Worm (Caenorhabditis elegans) whole organism, L1 larva: ENCODE data around the gene str-190.

Experiments
- C16A3.4 ChIP-seq: fragments of 150-350 bp; optimal IDR thresholded peaks from 2 replicates; lab custom pipeline; 2014; ENCODE audit warnings: missing biosample characterization, missing genetic modification characterization
- F16B12.6 ChIP-seq: fragments of 150-350 bp; optimal IDR thresholded peaks from 2 replicates; lab custom pipeline; 2014; ENCODE audit warnings: missing biosample characterization, missing genetic modification characterization
- Y116A8C.19 ChIP-seq: sonication (generic microtip); optimal IDR thresholded peaks from 2 replicates; lab custom pipeline; 2016; ENCODE audit warnings: missing compliant biosample characterization, missing genetic modification characterization, borderline replicate concordance
- aha-1 ChIP-seq: fragments of 150-350 bp; optimal IDR thresholded peaks from 2 replicates; lab custom pipeline; 2014; ENCODE audit warnings: missing biosample characterization, missing genetic modification characterization
- alr-1 ChIP-seq: fragments of 200-800 bp; sonication (Bioruptor generic); optimal IDR thresholded peaks from 2 replicates; lab custom pipeline; 2018; ENCODE audit warnings: borderline replicate concordance, mild to moderate bottlenecking, missing genetic modification characterization, missing compliant biosample characterization
- aly-2 ChIP-seq: fragments of 150-350 bp; optimal IDR thresholded peaks from 2 replicates; lab custom pipeline; 2014; ENCODE audit warnings: missing biosample characterization, missing genetic modification characterization
- ama-1 ChIP-seq: fragments of 150-350 bp; optimal IDR thresholded peaks from 2 replicates; lab custom pipeline; 2014
- ceh-8 ChIP-seq: fragments of 200-800 bp; sonication (Bioruptor generic); optimal IDR thresholded peaks from 2 replicates; lab custom pipeline; 2018; ENCODE audit warnings: mild to moderate bottlenecking, missing genetic modification characterization, moderate library complexity, missing compliant biosample characterization
- ceh-82 ChIP-seq, 3 experiments: fragments of 150-350 bp in 1 of 3; sonication (generic microtip) in 2 of 3; optimal IDR thresholded peaks; 2 replicates each; lab custom pipeline; 2014 to 2017; ENCODE audit warnings: missing biosample characterization in 3 of 3, missing genetic modification characterization in 3 of 3
- ceh-88 ChIP-seq: fragments of 200-800 bp; sonication (Bioruptor generic); IDR thresholded peaks from 2 replicates; pipeline ENCODE4 v1.3.6; 2022; ENCODE audit warnings: missing genetic modification characterization, missing compliant biosample characterization
- ceh-90 ChIP-seq: sonication (generic microtip); optimal IDR thresholded peaks from 2 replicates; lab custom pipeline; 2016; ENCODE audit warnings: missing genetic modification characterization, missing compliant biosample characterization
- ces-1 ChIP-seq: fragments of 150-350 bp; optimal IDR thresholded peaks from 2 replicates; lab custom pipeline; 2014; ENCODE audit warnings: missing biosample characterization, missing genetic modification reagents, missing genetic modification characterization
- efl-1 ChIP-seq, 4 experiments: fragments of 150-350 bp; optimal IDR thresholded peaks in 3 of 4; peaks in 1 of 4; 1 replicate in 1 of 4; 2 replicates in 3 of 4; lab custom pipeline; 2014; ENCODE audit warnings: missing biosample characterization in 2 of 4, missing genetic modification characterization in 2 of 4, missing genetic modification reagents in 2 of 4
- egl-13 ChIP-seq: sonication (generic microtip); optimal IDR thresholded peaks from 2 replicates; lab custom pipeline; 2016; ENCODE audit warnings: missing genotype, missing genetic modification reagents, missing genetic modification characterization, missing compliant biosample characterization
- egl-27 ChIP-seq, 2 experiments: fragments of 150-350 bp in 1 of 2; sonication (generic microtip); optimal IDR thresholded peaks; 3 replicates each; lab custom pipeline; 2017 to 2018; ENCODE audit warnings: missing biosample characterization in 2 of 2, missing genetic modification characterization in 2 of 2, missing genetic modification reagents in 2 of 2
- elt-3 ChIP-seq, 6 experiments: fragments of 150-350 bp in 1 of 6; sonication (generic microtip); optimal IDR thresholded peaks; 2 replicates each; lab custom pipeline; 2017 to 2018; ENCODE audit warnings: missing biosample characterization in 6 of 6, missing genetic modification characterization in 6 of 6, inconsistent platforms in 1 of 6
- ets-5 ChIP-seq: fragments of 200-800 bp; sonication (Bioruptor generic); IDR thresholded peaks from 2 replicates; pipeline ENCODE4 v1.3.6; 2022; ENCODE audit warnings: missing genetic modification characterization, missing compliant biosample characterization
- fos-1 ChIP-seq: fragments of 150-350 bp; optimal IDR thresholded peaks from 2 replicates; lab custom pipeline; 2014; ENCODE audit warnings: missing biosample characterization, missing genetic modification characterization
- hlh-17 ChIP-seq: fragments of 200-800 bp; sonication (Bioruptor generic); optimal IDR thresholded peaks from 2 replicates; lab custom pipeline; 2018; ENCODE audit warnings: missing genetic modification characterization, mild to moderate bottlenecking, missing compliant biosample characterization, moderate library complexity, borderline replicate concordance
- hpl-2 ChIP-seq: fragments of 150-350 bp; optimal IDR thresholded peaks from 2 replicates; lab custom pipeline; 2014; ENCODE audit warnings: missing biosample characterization, missing genetic modification reagents, missing genetic modification characterization
- jun-1 ChIP-seq: fragments of 150-350 bp; optimal IDR thresholded peaks from 2 replicates; lab custom pipeline; 2014; ENCODE audit warnings: missing biosample characterization, missing genetic modification reagents, missing genetic modification characterization
- lin-35 ChIP-seq, 2 experiments: fragments of 150-350 bp; optimal IDR thresholded peaks; 2 replicates each; lab custom pipeline; 2014; ENCODE audit warnings: missing biosample characterization in 2 of 2, missing genetic modification characterization in 2 of 2, missing genetic modification reagents in 2 of 2
- lin-39 ChIP-seq: fragments of 150-350 bp; optimal IDR thresholded peaks from 2 replicates; lab custom pipeline; 2014; ENCODE audit warnings: missing biosample characterization, missing genetic modification reagents, missing genetic modification characterization
- lsy-2 ChIP-seq, 2 experiments: fragments of 150-350 bp; optimal IDR thresholded peaks; 2 replicates each; lab custom pipeline; 2014; ENCODE audit warnings: missing biosample characterization in 2 of 2, missing genetic modification characterization in 2 of 2
- mab-9 ChIP-seq: fragments of 200-800 bp; sonication (Bioruptor generic); IDR thresholded peaks from 2 replicates; pipeline ENCODE4 v1.3.6; 2022; ENCODE audit warnings: missing genetic modification reagents, missing genetic modification characterization, missing compliant biosample characterization
- mdl-1 ChIP-seq, 2 experiments: fragments of 150-350 bp; optimal IDR thresholded peaks; 2 replicates each; lab custom pipeline; 2014 to 2017; ENCODE audit warnings: missing biosample characterization in 2 of 2, missing genetic modification characterization in 2 of 2, inconsistent platforms in 1 of 2
- mef-2 ChIP-seq: fragments of 150-350 bp; optimal IDR thresholded peaks from 2 replicates; lab custom pipeline; 2014; ENCODE audit warnings: missing biosample characterization, missing genetic modification characterization
- nhr-12 ChIP-seq: sonication (generic microtip); optimal IDR thresholded peaks from 2 replicates; lab custom pipeline; 2017; ENCODE audit warnings: missing biosample characterization, missing genetic modification characterization
- nhr-237 ChIP-seq: fragments of 150-350 bp; optimal IDR thresholded peaks from 2 replicates; lab custom pipeline; 2014; ENCODE audit warnings: missing biosample characterization, missing genetic modification characterization
- nhr-28 ChIP-seq: fragments of 150-350 bp; optimal IDR thresholded peaks from 2 replicates; lab custom pipeline; 2014; ENCODE audit warnings: missing biosample characterization, missing genetic modification characterization
- nhr-71 ChIP-seq: sonication (generic microtip); optimal IDR thresholded peaks from 2 replicates; lab custom pipeline; 2016; ENCODE audit warnings: mild to moderate bottlenecking, missing genetic modification characterization, moderate library complexity, missing compliant biosample characterization
- nhr-77 ChIP-seq: fragments of 150-350 bp; optimal IDR thresholded peaks from 2 replicates; lab custom pipeline; 2014; ENCODE audit warnings: missing biosample characterization, missing genetic modification characterization
- nhr-84 ChIP-seq: sonication (generic microtip); optimal IDR thresholded peaks from 2 replicates; lab custom pipeline; 2017; ENCODE audit warnings: missing biosample characterization, missing genetic modification characterization
- nhr-90 ChIP-seq: sonication (generic microtip); optimal IDR thresholded peaks from 2 replicates; lab custom pipeline; 2016; ENCODE audit warnings: mild to moderate bottlenecking, missing genetic modification characterization, missing compliant biosample characterization; ENCODE audit not compliant: poor library complexity
- pag-3 ChIP-seq: sonication (generic microtip); optimal IDR thresholded peaks from 2 replicates; lab custom pipeline; 2017; ENCODE audit warnings: missing genetic modification characterization, mild to moderate bottlenecking, missing compliant biosample characterization, antibody characterized with exemption, borderline replicate concordance; ENCODE audit not compliant: insufficient read depth
- pax-3 ChIP-seq: fragments of 200-800 bp; sonication (Bioruptor generic); optimal IDR thresholded peaks from 2 replicates; lab custom pipeline; 2018; ENCODE audit warnings: mild to moderate bottlenecking, missing genetic modification characterization, moderate library complexity, missing compliant biosample characterization
- pqm-1 ChIP-seq: sonication (generic microtip); optimal IDR thresholded peaks from 3 replicates; lab custom pipeline; 2017; ENCODE audit warnings: missing biosample characterization, missing genetic modification characterization
- rnt-1 ChIP-seq: sonication (generic microtip); optimal IDR thresholded peaks from 2 replicates; lab custom pipeline; 2016; ENCODE audit warnings: mild to moderate bottlenecking, missing genetic modification characterization, moderate library complexity, missing compliant biosample characterization
- skn-1 ChIP-seq: fragments of 150-350 bp; optimal IDR thresholded peaks from 2 replicates; lab custom pipeline; 2014; ENCODE audit warnings: missing biosample characterization, missing genetic modification characterization
- snpc-4 ChIP-seq: fragments of 150-350 bp; optimal IDR thresholded peaks from 2 replicates; lab custom pipeline; 2014; ENCODE audit warnings: missing biosample characterization, missing genetic modification characterization
- snu-23 ChIP-seq: sonication (generic microtip); optimal IDR thresholded peaks from 2 replicates; lab custom pipeline; 2016; ENCODE audit warnings: missing genetic modification characterization, missing compliant biosample characterization
- sptf-1 ChIP-seq: fragments of 150-350 bp; optimal IDR thresholded peaks from 2 replicates; lab custom pipeline; 2014; ENCODE audit warnings: missing biosample characterization, missing genetic modification characterization
- tbx-2 ChIP-seq: sonication (generic microtip); optimal IDR thresholded peaks from 2 replicates; lab custom pipeline; 2016; ENCODE audit warnings: missing genetic modification characterization, missing compliant biosample characterization
- unc-130 ChIP-seq: fragments of 150-350 bp; optimal IDR thresholded peaks from 2 replicates; lab custom pipeline; 2017; ENCODE audit warnings: missing biosample characterization, missing genetic modification characterization, inconsistent platforms
- unc-30 ChIP-seq: sonication (generic microtip); optimal IDR thresholded peaks from 2 replicates; lab custom pipeline; 2017; ENCODE audit warnings: missing biosample characterization, missing genetic modification characterization
- unc-62 ChIP-seq: fragments of 150-350 bp; optimal IDR thresholded peaks from 2 replicates; lab custom pipeline; 2014; ENCODE audit warnings: missing biosample characterization, missing genetic modification reagents, missing genetic modification characterization
- unc-86 ChIP-seq: sonication (generic microtip); optimal IDR thresholded peaks from 2 replicates; lab custom pipeline; 2016; ENCODE audit warnings: missing genetic modification characterization, missing compliant biosample characterization
- vab-15 ChIP-seq: sonication (generic microtip); optimal IDR thresholded peaks from 2 replicates; lab custom pipeline; 2017; ENCODE audit warnings: missing genotype, mild to moderate bottlenecking, missing genetic modification characterization, missing compliant biosample characterization
- xbp-1 ChIP-seq: sonication (generic microtip); optimal IDR thresholded peaks from 2 replicates; lab custom pipeline; 2016; ENCODE audit warnings: missing genetic modification characterization, missing compliant biosample characterization
- zag-1 ChIP-seq: fragments of 150-350 bp; optimal IDR thresholded peaks from 2 replicates; lab custom pipeline; 2014; ENCODE audit warnings: missing biosample characterization, missing genetic modification characterization
- zip-4 ChIP-seq: fragments of 200-800 bp; sonication (Bioruptor generic); optimal IDR thresholded peaks from 2 replicates; lab custom pipeline; 2018; ENCODE audit warnings: mild to moderate bottlenecking, missing genetic modification characterization, moderate library complexity, missing compliant biosample characterization
- ztf-4 ChIP-seq: fragments of 150-350 bp; optimal IDR thresholded peaks from 2 replicates; lab custom pipeline; 2014; ENCODE audit warnings: missing biosample characterization, missing genetic modification characterization

str-190 gene

ce11 chrV:7434805-7435363, 43.4 kb downstream of the str-190 start (continued):
- TF ChIP-seq vab-15 (tag; lab: Kevin White, UChicago) (no peak), ceh-8 (no peak), mef-2 (tag; lab: Kevin White, UChicago) (peak; percentile 0), lin-35 (GFP tag; optimal IDR thresholded peaks at IDR 0.05; lab: Kevin White, UChicago) (peak; percentile 49 to 72), lsy-2 (tag; optimal IDR thresholded peaks at IDR 0.05; lab: Kevin White, UChicago) (peak; percentile 55 to 58), aha-1 (tag; lab: Kevin White, UChicago) (no peak), rnt-1 (tag; lab: Kevin White, UChicago) (peak; percentile 56), ces-1 (GFP tag; lab: Kevin White, UChicago) (no peak), tbx-2 (tag; lab: Kevin White, UChicago) (peak; percentile 69), nhr-71 (tag; lab: Kevin White, UChicago) (peak; percentile 92), unc-86 (peak; percentile 25), alr-1 (tag; lab: Kevin White, UChicago) (no peak), ceh-82 (tag; optimal IDR thresholded peaks at IDR 0.05; lab: Kevin White, UChicago) (peak; percentile 25 to 32 (median 28)), zip-4 (no peak), egl-13 (tag; lab: Kevin White, UChicago) (no peak), elt-3 (tag; optimal IDR thresholded peaks at IDR 0.05; lab: Kevin White, UChicago) (peak in 1 of 6 experiments; percentile 4), efl-1 (optimal IDR thresholded peaks at IDR 0.05; lab: Kevin White, UChicago) (peak; percentile 19 to 41), efl-1 (GFP tag; optimal IDR thresholded peaks at IDR 0.05 in 1 of 2; lab: Kevin White, UChicago) (peak in 1 of 2 experiments; percentile 87), jun-1 (tag; lab: Kevin White, UChicago) (no peak), Y116A8C.19 (tag; lab: Kevin White, UChicago) (no peak), mab-9 (no peak), nhr-237 (tag; lab: Kevin White, UChicago) (no peak), skn-1 (tag; lab: Kevin White, UChicago) (peak; percentile 39), unc-130 (peak; percentile 34), pag-3 (tag; lab: Kevin White, UChicago) (no peak), zag-1 (tag; lab: Kevin White, UChicago) (no peak), ceh-88 (GFP tag; lab: Robert Waterston, UW) (no peak), egl-27 (tag; optimal IDR thresholded peaks at IDR 0.05; lab: Kevin White, UChicago) (no peak), pqm-1 (no peak), unc-30 (no peak), sptf-1 (no peak), nhr-84 (tag; lab: Kevin White, UChicago) (no peak), nhr-28 (tag; lab: Kevin White, UChicago) (no peak), nhr-12 (tag; lab: Kevin White, UChicago) (no peak), snpc-4 (peak; percentile 21), fos-1 (tag; lab: Kevin White, UChicago) (no peak), mdl-1 (tag; optimal IDR thresholded peaks at IDR 0.05; lab: Kevin White, UChicago) (peak in 1 of 2 experiments; percentile 89), xbp-1 (tag; lab: Kevin White, UChicago) (peak; percentile 32), lin-39 (peak; percentile 1), pax-3 (tag; lab: Kevin White, UChicago) (peak; percentile 29), snu-23 (GFP tag; lab: Kevin White, UChicago) (peak; percentile 79), nhr-90 (tag; lab: Kevin White, UChicago) (peak; percentile 29), unc-62 (GFP tag; lab: Kevin White, UChicago) (no peak), ceh-90 (tag; lab: Kevin White, UChicago) (no peak), C16A3.4 (tag; lab: Kevin White, UChicago) (peak; percentile 13), ets-5 (GFP tag; lab: Robert Waterston, UW) (no peak), aly-2 (no peak), ztf-4 (tag; lab: Kevin White, UChicago) (no peak), ama-1 (lab: Kevin White, UChicago) (no peak), F16B12.6 (tag; lab: Kevin White, UChicago) (no peak), hlh-17 (GFP tag; lab: Kevin White, UChicago) (no peak), hpl-2 (GFP tag; lab: Kevin White, UChicago) (no peak), nhr-77 (no peak)
